Fruit fly (Drosophila melanogaster): ENCODE results near the gene CG14316.

The CG14316 gene

dm6 chr3R:18191867-18192266 lies 39.9 kb downstream of the CG14316 start, which contains the start of gene CG14313:
Gene CG14313 (minus strand): TSS chr3R:18191967.
- TF ChIP-seq noc (tag; optimal IDR thresholded peaks at IDR 0.05) = no peak

dm6 chr3R:18195295-18195694 lies 43.4 kb downstream of the CG14316 start:
- no peak for TF ChIP-seq noc (tag; optimal IDR thresholded peaks at IDR 0.05)

- TF ChIP-seq noc (tag; optimal IDR thresholded peaks at IDR 0.05) = no peak
Observed at dm6 chr3R:18196622-18196990, 44.7 kb downstream of the CG14316 start.

- TF ChIP-seq noc (tag; optimal IDR thresholded peaks at IDR 0.05) = peak; percentile 51
Observed at dm6 chr3R:18196991-18197801, 45.3 kb downstream of the CG14316 start.

dm6 chr3R:18197802-18198148 lies 45.9 kb downstream of the CG14316 start:
- TF ChIP-seq noc (tag; optimal IDR thresholded peaks at IDR 0.05) = no peak

dm6 chr3R:18198518-18199118 lies 46.7 kb downstream of the CG14316 start:
- TF ChIP-seq noc (tag; optimal IDR thresholded peaks at IDR 0.05) = peak; percentile 50

- TF ChIP-seq noc (tag; optimal IDR thresholded peaks at IDR 0.05) = no peak
Observed at dm6 chr3R:18199177-18199884, 47.4 kb downstream of the CG14316 start, which contains the start of the genes Ssdp and CG7985. Gene Ssdp (minus strand): TSS chr3R:18199595. Gene CG7985 (plus strand): TSS chr3R:18199857.

- TF ChIP-seq noc (tag; optimal IDR thresholded peaks at IDR 0.05) = no peak
Observed at dm6 chr3R:18199885-18200249, 47.9 kb downstream of the CG14316 start.
